Worm (Caenorhabditis elegans): ENCODE measurements around the gene K01A6.6.

The K01A6.6 gene

DNA sequence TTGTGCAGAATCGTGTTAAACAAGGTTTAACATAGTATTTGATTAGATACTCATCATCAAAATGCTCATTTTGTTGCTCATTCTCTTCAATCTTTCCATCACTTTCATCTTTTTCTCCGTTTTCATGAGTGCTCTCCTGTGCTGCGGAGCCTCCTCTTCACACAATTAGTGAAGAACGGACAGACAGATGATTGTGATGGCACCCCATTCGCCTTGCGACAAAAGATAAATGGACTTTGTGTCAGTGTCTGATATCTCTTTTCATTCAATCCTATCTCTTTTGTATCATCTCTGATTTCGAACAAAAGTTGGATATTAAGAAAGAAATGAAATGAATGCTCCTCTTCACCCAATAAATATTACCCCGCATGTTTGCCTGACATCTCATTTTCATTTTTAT lies 24.8 kb upstream of the K01A6.6 start:
- peak in 1 of 2 experiments; percentile 2 for TF ChIP-seq lsy-2 (tag; optimal IDR thresholded peaks at IDR 0.05)
- no peak for TF ChIP-seq blmp-1 (tag; optimal IDR thresholded peaks at IDR 0.05; ENCODE audit: insufficient read depth)
- peak; percentile 58 for TF ChIP-seq nhr-129 (tag; optimal IDR thresholded peaks at IDR 0.05)
- peak; percentile 35 for TF ChIP-seq C34F6.9 (tag; optimal IDR thresholded peaks at IDR 0.05)
- TF ChIP-seq F13H6.1 (tag; optimal IDR thresholded peaks at IDR 0.05), result peak; percentile 58
- no peak for TF ChIP-seq elt-3 (tag; optimal IDR thresholded peaks at IDR 0.05)

DNA sequence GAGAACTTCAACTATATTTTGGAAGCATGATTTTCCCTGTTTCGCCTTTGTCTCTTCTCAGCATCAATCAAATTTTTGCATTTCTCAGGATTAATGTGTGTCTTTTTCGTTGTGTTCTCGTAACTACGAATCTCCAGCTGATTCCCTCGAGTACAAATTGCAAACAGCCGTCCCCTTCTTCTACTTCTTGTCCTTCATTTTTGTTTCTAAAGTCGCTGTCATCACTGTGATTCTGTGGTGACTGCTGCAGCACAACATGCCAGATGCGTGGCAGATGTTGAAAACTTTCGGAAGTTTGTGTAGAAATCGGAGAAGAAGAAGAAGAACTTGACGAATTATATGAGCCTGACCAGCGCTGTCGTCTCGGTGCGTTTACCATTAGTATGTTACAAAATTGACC lies 21.8 kb upstream of the K01A6.6 start:
- TF ChIP-seq unc-55 (GFP tag; optimal IDR thresholded peaks at IDR 0.05) (peak; percentile 23), unc-62 (GFP tag; optimal IDR thresholded peaks at IDR 0.05) (no peak), nhr-10 (tag; optimal IDR thresholded peaks at IDR 0.05) (no peak), sma-3 (GFP tag; optimal IDR thresholded peaks at IDR 0.05) (no peak), sma-9 (GFP tag; optimal IDR thresholded peaks at IDR 0.05) (no peak), sma-9 (tag; optimal IDR thresholded peaks at IDR 0.05) (no peak), mab-5 (tag; optimal IDR thresholded peaks at IDR 0.05) (peak; percentile 47)

DNA sequence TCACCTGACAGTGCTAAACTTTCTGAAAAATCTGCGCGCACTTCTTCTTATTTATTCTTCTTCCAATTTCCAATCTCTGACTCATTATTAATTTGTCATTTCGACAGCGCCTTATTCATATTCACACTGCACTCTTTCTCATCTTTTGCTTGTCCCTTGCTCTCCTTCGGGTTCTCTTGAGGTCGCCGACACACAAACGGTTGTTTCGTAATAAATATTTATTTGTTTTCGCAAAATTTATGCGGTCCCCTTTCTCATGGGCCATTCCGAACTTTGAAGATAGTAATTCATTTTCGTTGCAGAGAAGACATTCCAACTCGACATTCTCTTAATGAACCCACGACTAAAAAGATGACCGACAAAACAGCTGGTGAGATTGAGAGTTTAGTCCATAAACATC lies 20.4 kb upstream of the K01A6.6 start, which contains the start of gene magi-1:
Gene magi-1 (plus strand): TSS at position 301 of the 400 bp plus-strand sequence.
- no peak for TF ChIP-seq nhr-237 (tag; optimal IDR thresholded peaks at IDR 0.05)
- no peak for TF ChIP-seq ZK546.5 (tag; optimal IDR thresholded peaks at IDR 0.05)
- TF ChIP-seq nhr-12 (tag; optimal IDR thresholded peaks at IDR 0.05), result no peak
- no peak for TF ChIP-seq unc-62 (GFP tag; optimal IDR thresholded peaks at IDR 0.05)
- no peak for TF ChIP-seq elt-3 (tag; optimal IDR thresholded peaks at IDR 0.05)
- no peak for TF ChIP-seq ztf-1 (GFP tag; conservative IDR thresholded peaks at IDR 0.05)
- TF ChIP-seq lin-39 (tag; optimal IDR thresholded peaks at IDR 0.05), result no peak
- no peak for TF ChIP-seq nhr-129 (tag; optimal IDR thresholded peaks at IDR 0.05)
- TF ChIP-seq ceh-82 (tag; optimal IDR thresholded peaks at IDR 0.05), result no peak
- no peak for TF ChIP-seq lsy-2 (tag; optimal IDR thresholded peaks at IDR 0.05)
- TF ChIP-seq skn-1 (tag; optimal IDR thresholded peaks at IDR 0.05), result no peak

DNA sequence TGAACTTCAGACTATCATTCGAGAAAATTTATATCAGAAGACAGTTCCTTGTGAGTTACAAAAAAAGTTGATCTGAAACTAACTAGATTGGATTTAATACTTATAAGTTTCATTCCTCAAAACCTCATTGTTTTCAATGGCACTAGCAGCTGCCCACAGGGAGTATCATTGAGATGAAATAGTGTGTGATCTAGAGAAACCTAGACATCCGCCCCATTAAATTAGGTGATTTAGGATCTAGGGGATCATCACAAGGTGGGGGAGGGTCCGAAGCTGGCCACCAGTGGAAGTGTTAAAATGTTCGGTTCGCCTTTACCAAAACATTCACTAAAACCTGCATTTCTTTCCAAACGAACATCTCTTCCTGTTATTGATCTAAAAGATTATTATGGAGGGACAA lies 18.7 kb upstream of the K01A6.6 start:
- no peak for TF ChIP-seq mab-5 (tag; optimal IDR thresholded peaks at IDR 0.05)
- no peak for TF ChIP-seq nhr-25 (tag; optimal IDR thresholded peaks at IDR 0.05)
- no peak for TF ChIP-seq nhr-10 (tag; optimal IDR thresholded peaks at IDR 0.05)
- TF ChIP-seq unc-39 (tag; optimal IDR thresholded peaks at IDR 0.05), result no peak
- no peak for TF ChIP-seq sma-3 (GFP tag; optimal IDR thresholded peaks at IDR 0.05)
- no peak for TF ChIP-seq sma-9 (GFP tag; optimal IDR thresholded peaks at IDR 0.05)
- TF ChIP-seq sma-9 (tag; optimal IDR thresholded peaks at IDR 0.05), result no peak
- no peak for TF ChIP-seq aly-2 (tag; optimal IDR thresholded peaks at IDR 0.05)
- TF ChIP-seq nhr-12 (tag; optimal IDR thresholded peaks at IDR 0.05), result no peak
- no peak for TF ChIP-seq peb-1 (tag; optimal IDR thresholded peaks at IDR 0.05)
- no peak for TF ChIP-seq C34F6.9 (tag; optimal IDR thresholded peaks at IDR 0.05)
- no peak for TF ChIP-seq elt-1 (tag; optimal IDR thresholded peaks at IDR 0.05)
- TF ChIP-seq dmd-4 (tag; optimal IDR thresholded peaks at IDR 0.05), result no peak
- no peak for TF ChIP-seq egl-27 (tag; optimal IDR thresholded peaks at IDR 0.05)

DNA sequence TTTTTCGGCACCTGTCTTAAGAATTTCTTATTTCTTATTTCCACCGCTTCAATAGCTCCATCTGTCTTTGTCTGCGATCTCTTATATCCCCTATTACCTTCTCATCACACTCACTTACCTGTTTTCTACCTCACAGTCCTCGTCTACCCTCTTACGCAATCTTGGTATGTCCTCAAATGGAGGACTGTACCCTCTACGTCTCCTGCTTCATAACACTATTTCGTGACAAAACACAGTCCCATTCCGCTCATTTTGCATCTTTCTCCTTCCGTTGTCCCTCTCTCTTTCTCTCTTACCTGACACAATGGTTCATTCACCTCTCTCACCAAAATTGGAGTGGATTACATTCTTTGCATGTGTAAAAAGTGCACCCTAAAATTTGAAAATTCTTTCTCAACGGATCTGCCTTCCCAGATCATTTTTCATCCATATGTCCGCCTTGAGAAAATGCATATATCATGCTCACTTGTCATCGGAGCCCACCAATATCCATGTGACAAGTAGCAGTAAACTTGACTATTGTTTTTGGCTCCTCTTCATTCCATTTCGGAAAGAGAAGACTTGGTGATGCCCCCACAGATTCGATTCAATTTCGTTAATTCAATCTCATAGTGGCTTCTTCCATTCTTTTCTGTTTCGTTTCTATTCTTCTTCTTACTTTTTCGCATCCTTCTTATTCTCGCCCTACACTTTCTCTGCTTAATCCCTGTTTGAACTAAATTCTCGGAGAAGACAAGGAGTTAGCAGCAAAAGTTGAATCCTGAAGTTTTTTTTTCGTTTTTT lies 17.8 kb upstream of the K01A6.6 start:
- TF ChIP-seq crh-2 (tag; optimal IDR thresholded peaks at IDR 0.05) (no peak), egl-27 (tag; optimal IDR thresholded peaks at IDR 0.05) (no peak), Y55F3AM.14 (GFP tag; optimal IDR thresholded peaks at IDR 0.05) (no peak), lin-39 (tag; optimal IDR thresholded peaks at IDR 0.05) (no peak), F13H6.1 (tag; optimal IDR thresholded peaks at IDR 0.05) (no peak), fos-1 (tag; optimal IDR thresholded peaks at IDR 0.05) (no peak), elt-3 (tag; optimal IDR thresholded peaks at IDR 0.05) (no peak), ama-1 (optimal IDR thresholded peaks at IDR 0.05) (no peak), aly-2 (tag; optimal IDR thresholded peaks at IDR 0.05) (no peak), dmd-4 (tag; optimal IDR thresholded peaks at IDR 0.05) (no peak), ceh-82 (tag; optimal IDR thresholded peaks at IDR 0.05) (no peak), mbf-1 (tag; optimal IDR thresholded peaks at IDR 0.05) (no peak), ZK546.5 (tag; optimal IDR thresholded peaks at IDR 0.05) (no peak), alr-1 (tag; optimal IDR thresholded peaks at IDR 0.05) (no peak), nhr-77 (tag; optimal IDR thresholded peaks at IDR 0.05) (no peak), nhr-129 (tag; optimal IDR thresholded peaks at IDR 0.05) (peak; percentile 24), unc-62 (GFP tag; optimal IDR thresholded peaks at IDR 0.05) (no peak), nhr-21 (tag; optimal IDR thresholded peaks at IDR 0.05) (no peak), lin-11 (tag; optimal IDR thresholded peaks at IDR 0.05) (no peak), lsy-2 (tag; optimal IDR thresholded peaks at IDR 0.05) (no peak), unc-55 (GFP tag; optimal IDR thresholded peaks at IDR 0.05) (peak; percentile 33), zag-1 (tag; optimal IDR thresholded peaks at IDR 0.05) (peak; percentile 18), nhr-237 (tag; optimal IDR thresholded peaks at IDR 0.05) (no peak), R02D3.7 (tag; optimal IDR thresholded peaks at IDR 0.05) (no peak)

Measured in whole organism, L2 larva.